Fruit fly (Drosophila melanogaster): Measurements from ENCODE around the gene noc.

The noc gene

dm6 chr2L:14462644-14463394 lies 27.8 kb upstream of the noc start:
- TF ChIP-seq CG34367 (tag; optimal IDR thresholded peaks at IDR 0.05) (no peak), Pif1A (GFP tag; optimal IDR thresholded peaks at IDR 0.05) (peak; percentile 22), EcR (GFP tag; optimal IDR thresholded peaks at IDR 0.05) (no peak)

- TF ChIP-seq fd96Ca (GFP tag; IDR thresholded peaks at IDR 0.05) (no peak), Ets98B (GFP tag; IDR thresholded peaks at IDR 0.05) (no peak)
Measured at dm6 chr2L:14464328-14464727, 26.3 kb upstream of the noc start.

dm6 chr2L:14464974-14465373 lies 25.7 kb upstream of the noc start:
- TF ChIP-seq D1 (tag; optimal IDR thresholded peaks at IDR 0.05) = no peak
- no peak for TF ChIP-seq CG9948 (tag; optimal IDR thresholded peaks at IDR 0.05)
- TF ChIP-seq Pif1A (GFP tag; optimal IDR thresholded peaks at IDR 0.05) = peak; percentile 6

dm6 chr2L:14469728-14470127 lies 20.9 kb upstream of the noc start:
- TF ChIP-seq CG15710 (tag; optimal IDR thresholded peaks at IDR 0.05) (peak; percentile 27), D1 (tag; optimal IDR thresholded peaks at IDR 0.05) (no peak), CG34367 (tag; optimal IDR thresholded peaks at IDR 0.05) (peak; percentile 6), Pif1A (GFP tag; optimal IDR thresholded peaks at IDR 0.05) (peak; percentile 34), Snoo (tag; optimal IDR thresholded peaks at IDR 0.05) (no peak), CG14655 (GFP tag; optimal IDR thresholded peaks at IDR 0.05) (peak; percentile 5), CG8301 (tag; optimal IDR thresholded peaks at IDR 0.05) (peak; percentile 6), rn (GFP tag; IDR thresholded peaks at IDR 0.05) (no peak), CG9948 (tag; optimal IDR thresholded peaks at IDR 0.05) (peak; percentile 1), CG8159 (tag; optimal IDR thresholded peaks at IDR 0.05) (peak; percentile 54), CG17806 (tag; optimal IDR thresholded peaks at IDR 0.05) (peak; percentile 4)

dm6 chr2L:14474400-14474799 lies 16.3 kb upstream of the noc start:
- no peak for TF ChIP-seq Pif1A (GFP tag; optimal IDR thresholded peaks at IDR 0.05)
- peak; percentile 23; the same call in 1 of the 3 replicates for TF ChIP-seq CG4496 (GFP tag; IDR thresholded peaks at IDR 0.05)
- TF ChIP-seq CG34367 (tag; optimal IDR thresholded peaks at IDR 0.05) = no peak

- TF ChIP-seq CG8301 (tag; optimal IDR thresholded peaks at IDR 0.05) (peak; percentile 82), D1 (tag; optimal IDR thresholded peaks at IDR 0.05) (peak; percentile 23), CG9948 (tag; optimal IDR thresholded peaks at IDR 0.05) (peak; percentile 74), CG4496 (GFP tag; IDR thresholded peaks at IDR 0.05) (peak; percentile 71), CG32121 (GFP tag; IDR thresholded peaks at IDR 0.05) (peak; percentile 84), CG10348 (GFP tag; IDR thresholded peaks at IDR 0.05) (no peak), Pif1B (GFP tag; optimal IDR thresholded peaks at IDR 0.05) (no peak), CG17806 (tag; optimal IDR thresholded peaks at IDR 0.05) (peak; percentile 73), CG14655 (GFP tag; optimal IDR thresholded peaks at IDR 0.05) (peak; percentile 81), gl (tag; optimal IDR thresholded peaks at IDR 0.05) (peak; percentile 44), EcR (GFP tag; optimal IDR thresholded peaks at IDR 0.05) (no peak), fd96Ca (GFP tag; IDR thresholded peaks at IDR 0.05) (0 out of 3 replicates have a peak, but pooled peaks have one; percentile 44), CG8159 (tag; optimal IDR thresholded peaks at IDR 0.05) (peak; percentile 84), CG15710 (tag; optimal IDR thresholded peaks at IDR 0.05) (peak; percentile 79), Pif1A (GFP tag; optimal IDR thresholded peaks at IDR 0.05) (peak; percentile 49), CG34367 (tag; optimal IDR thresholded peaks at IDR 0.05) (peak; percentile 73), Ets98B (GFP tag; IDR thresholded peaks at IDR 0.05) (peak; percentile 48), Snoo (tag; optimal IDR thresholded peaks at IDR 0.05) (no peak), rn (GFP tag; IDR thresholded peaks at IDR 0.05) (peak; percentile 22; the same call in 1 of the 2 replicates), CG12605 (GFP tag; IDR thresholded peaks at IDR 0.05) (no peak)
Measured at dm6 chr2L:14474987-14475386, 15.7 kb upstream of the noc start.

dm6 chr2L:14476501-14477067 lies 14.1 kb upstream of the noc start:
- TF ChIP-seq Pif1B (GFP tag; optimal IDR thresholded peaks at IDR 0.05) (no peak), CG15710 (tag; optimal IDR thresholded peaks at IDR 0.05) (no peak), Snoo (tag; optimal IDR thresholded peaks at IDR 0.05) (no peak), CG32121 (GFP tag; IDR thresholded peaks at IDR 0.05) (no peak), CG9948 (tag; optimal IDR thresholded peaks at IDR 0.05) (no peak), CG8301 (tag; optimal IDR thresholded peaks at IDR 0.05) (no peak), D1 (tag; optimal IDR thresholded peaks at IDR 0.05) (no peak), CG10348 (GFP tag; IDR thresholded peaks at IDR 0.05) (no peak), CG17806 (tag; optimal IDR thresholded peaks at IDR 0.05) (no peak), rn (GFP tag; IDR thresholded peaks at IDR 0.05) (no peak)

Measured in whole organism, pupa.